Fruit fly (Drosophila melanogaster): ENCODE measurements around the gene Pli.
A peak's percentile ranks its signal among the peaks of the same experiment; 100 is the strongest.

The Pli gene

dm6 chr3R:23890886-23891285 lies 1.0 kb upstream of the Pli start, which contains the start of gene TfIIA-S (continued):
- peak; percentile 75 for TF ChIP-seq bab2 (GFP tag; optimal IDR thresholded peaks at IDR 0.05)
- no peak for TF ChIP-seq CG12769 (tag; optimal IDR thresholded peaks at IDR 0.05)
- no peak for TF ChIP-seq Ssrp (tag; optimal IDR thresholded peaks at IDR 0.05)
- TF ChIP-seq Mes4 (GFP tag; optimal IDR thresholded peaks at IDR 0.05), result peak; percentile 65
- TF ChIP-seq CG7271 (tag; optimal IDR thresholded peaks at IDR 0.05), result no peak
- TF ChIP-seq da (GFP tag; optimal IDR thresholded peaks at IDR 0.05), result peak; percentile 10
- TF ChIP-seq CG2889 (GFP tag; IDR thresholded peaks at IDR 0.05), result no peak
- peak; percentile 78 for TF ChIP-seq CG17186 (GFP tag; optimal IDR thresholded peaks at IDR 0.05)
- TF ChIP-seq insv (GFP tag; optimal IDR thresholded peaks at IDR 0.05), result peak in 1 of 2 experiments; percentile 44
- peak; percentile 88 for TF ChIP-seq gro (GFP tag; optimal IDR thresholded peaks at IDR 0.05)
- TF ChIP-seq Spps (tag; optimal IDR thresholded peaks at IDR 0.05), result no peak
- peak; percentile 71 for TF ChIP-seq CG3281 (GFP tag; optimal IDR thresholded peaks at IDR 0.05)
- TF ChIP-seq CG3163 (GFP tag; optimal IDR thresholded peaks at IDR 0.05), result peak; percentile 80
- TF ChIP-seq trh (GFP tag; optimal IDR thresholded peaks at IDR 0.05), result peak; percentile 64
- peak; percentile 30 for TF ChIP-seq ab (GFP tag; optimal IDR thresholded peaks at IDR 0.05)
- no peak for TF ChIP-seq Oaz (GFP tag; IDR thresholded peaks at IDR 0.05)
- TF ChIP-seq CG11456 (GFP tag; IDR thresholded peaks at IDR 0.05), result no peak
- TF ChIP-seq CG18011 (GFP tag; optimal IDR thresholded peaks at IDR 0.05), result peak; percentile 37
- no peak for TF ChIP-seq CG6254 (GFP tag; optimal IDR thresholded peaks at IDR 0.05)
- TF ChIP-seq chif (GFP tag; optimal IDR thresholded peaks at IDR 0.05), result peak; percentile 73 to 77
- TF ChIP-seq Med (GFP tag), result peak; percentile 99
- peak; percentile 52 for TF ChIP-seq Six4 (GFP tag; optimal IDR thresholded peaks at IDR 0.05)
- TF ChIP-seq CG18599 (GFP tag; optimal IDR thresholded peaks at IDR 0.05), result peak; percentile 84
- TF ChIP-seq CG3065 (GFP tag; optimal IDR thresholded peaks at IDR 0.05), result peak; percentile 30
- peak; percentile 54 for TF ChIP-seq CG7556 (GFP tag; optimal IDR thresholded peaks at IDR 0.05)
- TF ChIP-seq HLH54F (GFP tag; optimal IDR thresholded peaks at IDR 0.05), result peak; percentile 90
- TF ChIP-seq Max (GFP tag; optimal IDR thresholded peaks at IDR 0.05), result peak; percentile 69
- peak; percentile 21 for TF ChIP-seq CG12071 (GFP tag; optimal IDR thresholded peaks at IDR 0.05)
- TF ChIP-seq ci (GFP tag; IDR thresholded peaks at IDR 0.05), result no peak
- peak; percentile 31 for TF ChIP-seq CG15269 (tag; optimal IDR thresholded peaks at IDR 0.05)
- no peak for TF ChIP-seq GATAe (GFP tag; conservative IDR thresholded peaks at IDR 0.05)
- no peak for TF ChIP-seq CG10431 (GFP tag; optimal IDR thresholded peaks at IDR 0.05)
- TF ChIP-seq tio (GFP tag; optimal IDR thresholded peaks at IDR 0.05), result no peak
- peak; percentile 46 for TF ChIP-seq CG3407 (GFP tag; optimal IDR thresholded peaks at IDR 0.05)
- no peak for TF ChIP-seq CG8388 (GFP tag; optimal IDR thresholded peaks at IDR 0.05)
- TF ChIP-seq eyg (GFP tag; optimal IDR thresholded peaks at IDR 0.05), result peak; percentile 77
- TF ChIP-seq CG17829 (tag; optimal IDR thresholded peaks at IDR 0.05), result peak; percentile 82
- peak; percentile 87 for TF ChIP-seq CHES-1-like (GFP tag; optimal IDR thresholded peaks at IDR 0.05)
- peak; percentile 45 for TF ChIP-seq nerfin-1 (tag; optimal IDR thresholded peaks at IDR 0.05)
- peak; percentile 55; the same call in 2 of the 4 replicates for TF ChIP-seq Gug (GFP tag; IDR thresholded peaks at IDR 0.05)
- TF ChIP-seq C15 (GFP tag; IDR thresholded peaks at IDR 0.05), result no peak
- peak; percentile 24 for TF ChIP-seq Nf-YB (GFP tag; optimal IDR thresholded peaks at IDR 0.05)
- TF ChIP-seq kni (GFP tag; optimal IDR thresholded peaks at IDR 0.05), result peak; percentile 58
- TF ChIP-seq schlank (tag; optimal IDR thresholded peaks at IDR 0.05), result peak; percentile 50
- peak; percentile 52 for TF ChIP-seq CG11723 (GFP tag; optimal IDR thresholded peaks at IDR 0.05)
- TF ChIP-seq psq (GFP tag; optimal IDR thresholded peaks at IDR 0.05), result peak; percentile 35
- no peak for TF ChIP-seq CG32767 (GFP tag; IDR thresholded peaks at IDR 0.05)
- peak; percentile 32 for TF ChIP-seq CG30431 (GFP tag; optimal IDR thresholded peaks at IDR 0.05)
- TF ChIP-seq CG10979 (tag; optimal IDR thresholded peaks at IDR 0.05), result peak; percentile 90
- peak; percentile 76 for TF ChIP-seq CG1602 (GFP tag; optimal IDR thresholded peaks at IDR 0.05)
- no peak for TF ChIP-seq CG8765 (GFP tag; IDR thresholded peaks at IDR 0.05)

Data from whole organism, embryonic.